Worm (Caenorhabditis elegans) whole organism, mixed stage, embryonic: ENCODE measurements around the gene Y43F8C.17.

ENCODE experiments used
- M03D4.4 ChIP-seq: sonication (generic microtip); optimal IDR thresholded peaks from 2 replicates; lab custom pipeline; 2017; ENCODE audit warnings: mild to moderate bottlenecking, missing genetic modification characterization, missing compliant biosample characterization
- bed-3 ChIP-seq: fragments of 200-800 bp; sonication (Bioruptor generic); optimal IDR thresholded peaks from 3 replicates; lab custom pipeline; 2018; ENCODE audit warnings: mild to moderate bottlenecking, missing genetic modification characterization, moderate library complexity, missing compliant biosample characterization
- blmp-1 ChIP-seq: fragments of 150-350 bp; optimal IDR thresholded peaks from 2 replicates; lab custom pipeline; 2014; ENCODE audit warnings: missing biosample characterization, missing genetic modification characterization
- ceh-39 ChIP-seq: fragments of 150-350 bp; optimal IDR thresholded peaks from 2 replicates; lab custom pipeline; 2014; ENCODE audit warnings: missing biosample characterization, missing genetic modification characterization
- ceh-43 ChIP-seq: fragments of 200-800 bp; sonication (Bioruptor generic); optimal IDR thresholded peaks from 2 replicates; lab custom pipeline; 2018; ENCODE audit warnings: mild to moderate bottlenecking, missing genetic modification characterization, moderate library complexity, missing compliant biosample characterization
- ceh-83 ChIP-seq: fragments of 200-800 bp; sonication (Bioruptor generic); optimal IDR thresholded peaks from 2 replicates; lab custom pipeline; 2018; ENCODE audit warnings: mild to moderate bottlenecking, missing genetic modification characterization, missing compliant biosample characterization
- ces-1 ChIP-seq: fragments of 150-350 bp; optimal IDR thresholded peaks from 2 replicates; lab custom pipeline; 2014; ENCODE audit warnings: missing biosample characterization, missing genetic modification reagents, missing genetic modification characterization
- cnd-1 ChIP-seq: fragments of 200-800 bp; sonication (Bioruptor generic); optimal IDR thresholded peaks from 2 replicates; lab custom pipeline; 2018; ENCODE audit warnings: mild to moderate bottlenecking, missing genetic modification characterization, missing compliant biosample characterization
- drap-1 ChIP-seq: fragments of 200-800 bp; sonication (Bioruptor generic); optimal IDR thresholded peaks from 3 replicates; lab custom pipeline; 2018; ENCODE audit warnings: mild to moderate bottlenecking, missing genetic modification characterization, missing compliant biosample characterization
- elt-1 ChIP-seq: sonication (generic microtip); optimal IDR thresholded peaks from 2 replicates; lab custom pipeline; 2017; ENCODE audit warnings: missing genetic modification characterization, mild to moderate bottlenecking, missing compliant biosample characterization, antibody characterized with exemption, moderate library complexity, borderline replicate concordance; ENCODE audit not compliant: insufficient read depth
- elt-3 ChIP-seq: fragments of 150-350 bp; optimal IDR thresholded peaks from 2 replicates; lab custom pipeline; 2014; ENCODE audit warnings: missing biosample characterization, missing genetic modification characterization
- flh-1 ChIP-seq: fragments of 200-800 bp; sonication (Bioruptor generic); optimal IDR thresholded peaks from 2 replicates; lab custom pipeline; 2018; ENCODE audit warnings: mild to moderate bottlenecking, missing genetic modification characterization, moderate library complexity, missing compliant biosample characterization
- ham-2 ChIP-seq: fragments of 200-800 bp; sonication (Bioruptor generic); optimal IDR thresholded peaks from 2 replicates; lab custom pipeline; 2018; ENCODE audit warnings: mild to moderate bottlenecking, missing genetic modification characterization, missing compliant biosample characterization
- hlh-1 ChIP-seq: fragments of 150-350 bp; optimal IDR thresholded peaks from 2 replicates; lab custom pipeline; 2014; ENCODE audit warnings: missing biosample characterization, missing genetic modification reagents, missing genetic modification characterization
- lin-13 ChIP-seq: fragments of 150-350 bp; optimal IDR thresholded peaks from 2 replicates; lab custom pipeline; 2014; ENCODE audit warnings: missing biosample characterization, missing genetic modification characterization
- lsy-2 ChIP-seq: fragments of 150-350 bp; optimal IDR thresholded peaks from 2 replicates; lab custom pipeline; 2014; ENCODE audit warnings: missing biosample characterization, missing genetic modification characterization
- mab-5 ChIP-seq: fragments of 150-350 bp; optimal IDR thresholded peaks from 2 replicates; lab custom pipeline; 2014; ENCODE audit warnings: missing biosample characterization, missing genetic modification characterization
- mep-1 ChIP-seq: fragments of 150-350 bp; optimal IDR thresholded peaks from 2 replicates; lab custom pipeline; 2017; ENCODE audit warnings: missing biosample characterization, missing genetic modification reagents, missing genetic modification characterization, inconsistent platforms
- mls-2 ChIP-seq: sonication (generic microtip); optimal IDR thresholded peaks from 2 replicates; lab custom pipeline; 2016; ENCODE audit warnings: mild to moderate bottlenecking, missing genetic modification characterization, moderate library complexity, missing compliant biosample characterization
- nhr-12 ChIP-seq: fragments of 150-350 bp; optimal IDR thresholded peaks from 2 replicates; lab custom pipeline; 2014; ENCODE audit warnings: missing biosample characterization, missing genetic modification characterization
- nhr-2 ChIP-seq: fragments of 150-350 bp; optimal IDR thresholded peaks from 2 replicates; lab custom pipeline; 2014; ENCODE audit warnings: missing biosample characterization, missing genetic modification characterization
- nhr-237 ChIP-seq: fragments of 150-350 bp; optimal IDR thresholded peaks from 2 replicates; lab custom pipeline; 2014; ENCODE audit warnings: missing biosample characterization, missing genetic modification characterization
- nhr-28 ChIP-seq: fragments of 150-350 bp; optimal IDR thresholded peaks from 2 replicates; lab custom pipeline; 2014; ENCODE audit warnings: missing biosample characterization, missing genetic modification characterization
- nhr-76 ChIP-seq: sonication (generic microtip); optimal IDR thresholded peaks from 2 replicates; lab custom pipeline; 2017; ENCODE audit warnings: missing biosample characterization, missing genetic modification characterization
- pha-4 ChIP-seq: fragments of 150-350 bp; optimal IDR thresholded peaks from 2 replicates; lab custom pipeline; 2018; ENCODE audit warnings: missing biosample characterization, missing genetic modification reagents, missing genetic modification characterization
- sem-2 ChIP-seq: fragments of 200-800 bp; sonication (Bioruptor generic); optimal IDR thresholded peaks from 2 replicates; lab custom pipeline; 2018; ENCODE audit warnings: mild to moderate bottlenecking, missing genetic modification characterization, missing compliant biosample characterization
- snpc-4 ChIP-seq: fragments of 150-350 bp; optimal IDR thresholded peaks from 2 replicates; lab custom pipeline; 2014; ENCODE audit warnings: missing biosample characterization, missing genetic modification characterization
- sptf-1 ChIP-seq: sonication (generic microtip); optimal IDR thresholded peaks from 2 replicates; lab custom pipeline; 2017; ENCODE audit warnings: mild to moderate bottlenecking, missing genetic modification characterization, moderate library complexity, missing compliant biosample characterization
- tbx-8 ChIP-seq: fragments of 200-800 bp; sonication (Bioruptor generic); optimal IDR thresholded peaks from 2 replicates; lab custom pipeline; 2018; ENCODE audit warnings: mild to moderate bottlenecking, missing genetic modification characterization, moderate library complexity, missing compliant biosample characterization
- unc-39 ChIP-seq: fragments of 150-350 bp; optimal IDR thresholded peaks from 2 replicates; lab custom pipeline; 2014; ENCODE audit warnings: missing biosample characterization, missing genetic modification characterization
- unc-62 ChIP-seq: fragments of 150-350 bp; optimal IDR thresholded peaks from 2 replicates; lab custom pipeline; 2014; ENCODE audit warnings: missing biosample characterization, missing genetic modification reagents, missing genetic modification characterization
- zip-8 ChIP-seq: fragments of 150-350 bp; optimal IDR thresholded peaks from 2 replicates; lab custom pipeline; 2014; ENCODE audit warnings: missing biosample characterization, missing genetic modification characterization
- ztf-11 ChIP-seq: fragments of 150-350 bp; optimal IDR thresholded peaks from 2 replicates; lab custom pipeline; 2014; ENCODE audit warnings: missing biosample characterization, missing genetic modification characterization

The Y43F8C.17 gene

DNA sequence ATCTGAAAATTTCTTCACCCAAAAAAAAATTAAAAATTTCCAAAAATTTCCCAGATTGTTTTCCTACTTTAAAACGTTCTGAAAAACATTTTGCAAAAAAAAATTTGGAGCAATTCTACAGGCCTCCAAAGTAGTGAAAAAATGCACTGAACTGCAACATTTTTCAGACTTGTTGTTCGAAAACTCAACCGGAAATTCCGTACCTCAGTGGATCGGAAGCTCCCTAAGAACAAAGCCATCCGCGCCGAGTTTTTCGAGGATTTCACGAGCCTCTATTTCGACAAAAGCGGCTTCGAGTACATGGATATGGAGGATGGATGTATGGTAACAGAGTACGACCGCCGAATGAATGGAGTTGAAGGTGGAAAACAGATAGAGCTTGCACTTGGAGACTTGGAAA lies 22.2 kb downstream of the Y43F8C.17 start, which contains the start of gene fbxa-131:
fbxa-131 (plus strand) TSS at position 301 of the 400 bp plus-strand sequence.
- no peak for TF ChIP-seq pha-4 (tag; lab: Kevin White, UChicago)
- no peak for TF ChIP-seq nhr-28
- TF ChIP-seq drap-1 (GFP tag; lab: Kevin White, UChicago): no peak
- no peak for TF ChIP-seq cnd-1 (tag; lab: Kevin White, UChicago)
- TF ChIP-seq unc-39 (tag; lab: Kevin White, UChicago): no peak
- TF ChIP-seq flh-1 (GFP tag; lab: Kevin White, UChicago): no peak
- TF ChIP-seq unc-62 (GFP tag; lab: Kevin White, UChicago): no peak
- TF ChIP-seq ztf-11 (tag; lab: Kevin White, UChicago): no peak
- TF ChIP-seq ceh-39 (tag; lab: Kevin White, UChicago): no peak
- TF ChIP-seq hlh-1: no peak
- no peak for TF ChIP-seq sptf-1 (tag; lab: Kevin White, UChicago)
- TF ChIP-seq lsy-2: no peak
- TF ChIP-seq ceh-43 (GFP tag; lab: Kevin White, UChicago): no peak
- no peak for TF ChIP-seq nhr-76 (tag; lab: Kevin White, UChicago)
- no peak for TF ChIP-seq M03D4.4 (tag; lab: Kevin White, UChicago)
- no peak for TF ChIP-seq ham-2 (GFP tag; lab: Kevin White, UChicago)
- no peak for TF ChIP-seq tbx-8 (GFP tag; lab: Kevin White, UChicago)
- no peak for TF ChIP-seq mab-5

DNA sequence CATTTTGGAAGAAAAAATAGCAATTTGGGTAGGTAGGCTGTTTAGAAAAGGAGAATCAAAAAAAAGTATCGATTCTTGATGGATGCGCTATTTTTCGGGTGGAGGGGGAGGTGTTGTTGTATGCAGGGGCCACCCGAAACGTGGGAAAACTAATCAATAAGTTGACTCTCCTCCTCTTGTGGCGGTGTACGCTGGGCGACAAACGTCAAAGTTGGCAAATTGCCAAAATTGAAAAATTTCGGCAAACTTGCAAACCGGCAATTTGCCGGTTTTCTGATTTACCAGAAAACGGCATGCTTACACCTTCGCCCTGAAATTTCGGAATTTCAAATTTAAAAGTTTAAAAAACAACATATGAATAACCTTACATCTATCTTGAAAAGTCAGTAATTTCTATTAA lies 25.1 kb downstream of the Y43F8C.17 start, which contains the start of gene W04E12.2:
W04E12.2 (minus strand) TSS at position 101 of the 400 bp plus-strand sequence.
- no peak for TF ChIP-seq sptf-1 (tag; lab: Kevin White, UChicago)
- TF ChIP-seq unc-62 (GFP tag; lab: Kevin White, UChicago): no peak

DNA sequence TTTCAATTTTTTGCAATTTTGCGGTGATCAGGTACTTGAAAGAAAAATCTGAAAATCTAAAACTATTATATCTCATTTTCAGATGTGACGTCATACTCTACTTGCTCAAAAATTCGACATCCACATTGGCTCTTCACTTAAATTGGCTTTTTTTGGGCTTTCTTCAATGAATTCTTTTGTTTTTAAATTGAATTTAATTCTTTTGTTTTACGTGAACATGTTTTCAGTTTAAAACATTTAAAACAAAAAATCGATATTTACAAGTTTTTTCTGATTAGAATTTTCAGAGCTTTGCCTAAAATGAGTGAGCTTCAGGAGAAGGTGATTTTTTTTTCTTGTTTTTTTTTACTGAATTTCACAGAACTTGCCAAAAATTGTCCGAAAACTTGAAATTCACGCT lies 25.7 kb downstream of the Y43F8C.17 start, which contains the start of gene W04E12.3:
W04E12.3 (plus strand) TSS at position 301 of the 400 bp plus-strand sequence.
- TF ChIP-seq sem-2 (GFP tag; lab: Kevin White, UChicago) (no peak), pha-4 (tag; lab: Kevin White, UChicago) (no peak), mls-2 (tag; lab: Kevin White, UChicago) (no peak), zip-8 (tag; lab: Kevin White, UChicago) (no peak)
- TF ChIP-seq, all 35 proteins: peak for 0

DNA sequence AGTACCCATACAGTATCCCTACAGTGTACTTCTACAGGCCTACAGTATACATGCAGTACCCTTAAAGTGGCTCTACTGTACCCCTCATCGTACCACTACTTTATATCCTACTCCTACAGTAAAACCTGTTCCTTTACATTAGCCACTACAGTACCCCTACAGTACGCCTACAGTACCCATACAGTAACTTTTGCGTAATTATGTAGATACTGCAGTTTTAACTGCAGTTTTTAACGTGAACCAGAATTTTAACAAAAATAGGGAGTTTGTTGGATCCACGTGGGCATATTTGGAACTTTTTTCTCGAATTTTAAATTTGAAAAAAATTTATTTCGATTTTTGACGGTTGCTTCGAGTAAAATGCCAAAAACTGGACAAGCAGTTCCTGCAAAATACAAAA lies 27.4 kb downstream of the Y43F8C.17 start, which contains the start of gene W04E12.4:
W04E12.4 (plus strand) TSS at position 301 of the 400 bp plus-strand sequence.
- no peak for TF ChIP-seq ceh-83
- TF ChIP-seq tbx-8 (GFP tag; lab: Kevin White, UChicago): no peak
- TF ChIP-seq ceh-39 (tag; lab: Kevin White, UChicago): no peak
- TF ChIP-seq mls-2 (tag; lab: Kevin White, UChicago): no peak
- TF ChIP-seq nhr-76 (tag; lab: Kevin White, UChicago): no peak
- no peak for TF ChIP-seq nhr-28
- no peak for TF ChIP-seq cnd-1 (tag; lab: Kevin White, UChicago)
- no peak for TF ChIP-seq nhr-237
- no peak for TF ChIP-seq unc-62 (GFP tag; lab: Kevin White, UChicago)

DNA sequence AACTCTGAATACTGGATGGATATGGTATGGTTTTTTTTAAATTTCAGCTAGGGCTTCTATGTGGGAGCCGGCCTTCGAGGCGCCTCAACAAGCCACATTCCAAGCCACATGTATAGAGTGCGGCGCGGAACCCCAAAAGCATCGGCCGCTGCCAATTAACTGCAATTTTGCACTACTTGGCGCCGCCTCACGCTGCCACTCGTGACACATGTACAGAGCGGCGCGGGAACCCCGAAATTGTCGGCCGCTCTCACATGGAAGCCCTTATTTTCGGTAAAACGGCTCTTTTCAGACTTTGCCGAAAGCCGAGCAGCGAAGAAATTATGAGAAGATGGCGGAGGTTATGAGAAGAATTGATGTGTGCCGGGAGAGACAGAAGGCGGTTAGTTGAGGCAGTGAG lies 27.8 kb downstream of the Y43F8C.17 start:
- no peak for TF ChIP-seq ceh-43 (GFP tag; lab: Kevin White, UChicago)
- no peak for TF ChIP-seq lsy-2
- TF ChIP-seq blmp-1 (tag; lab: Kevin White, UChicago): no peak
- no peak for TF ChIP-seq nhr-2 (tag; lab: Kevin White, UChicago)
- TF ChIP-seq bed-3: no peak
- no peak for TF ChIP-seq ceh-83
- no peak for TF ChIP-seq lin-13 (tag; lab: Kevin White, UChicago)
- no peak for TF ChIP-seq ces-1 (GFP tag; lab: Kevin White, UChicago)
- no peak for TF ChIP-seq nhr-28
- no peak for TF ChIP-seq elt-1 (tag; lab: Kevin White, UChicago)
- TF ChIP-seq, all 35 proteins: peak for 0

DNA sequence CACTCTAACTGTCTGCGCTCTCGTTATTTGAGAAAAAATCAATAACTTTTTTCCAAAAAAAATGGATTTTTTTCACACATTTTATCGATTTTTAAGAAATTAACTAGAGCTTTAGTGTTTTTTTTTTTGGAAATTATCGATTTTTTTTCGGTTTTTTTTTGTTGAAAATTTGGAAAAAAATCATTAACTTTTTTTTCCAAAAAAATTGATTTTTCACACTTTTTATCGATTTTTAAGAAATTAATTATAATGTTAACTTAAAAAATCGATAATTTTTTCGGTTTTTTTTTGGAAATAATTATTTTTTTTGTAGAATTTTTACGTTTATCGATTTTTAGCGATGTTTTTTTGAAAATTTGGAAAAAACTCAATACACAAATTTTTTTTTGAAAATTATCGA lies 28.3 kb downstream of the Y43F8C.17 start:
- TF ChIP-seq ceh-83 (no peak), nhr-2 (tag; lab: Kevin White, UChicago) (no peak), elt-1 (tag; lab: Kevin White, UChicago) (no peak), flh-1 (GFP tag; lab: Kevin White, UChicago) (no peak), lin-13 (tag; lab: Kevin White, UChicago) (no peak), mep-1 (tag; lab: Kevin White, UChicago) (no peak), elt-3 (no peak), ceh-39 (tag; lab: Kevin White, UChicago) (no peak), blmp-1 (tag; lab: Kevin White, UChicago) (no peak), pha-4 (tag; lab: Kevin White, UChicago) (no peak), nhr-12 (tag; lab: Kevin White, UChicago) (no peak), hlh-1 (no peak), snpc-4 (tag; lab: Kevin White, UChicago) (no peak), zip-8 (tag; lab: Kevin White, UChicago) (no peak), drap-1 (GFP tag; lab: Kevin White, UChicago) (no peak), nhr-237 (no peak), cnd-1 (tag; lab: Kevin White, UChicago) (no peak), unc-39 (tag; lab: Kevin White, UChicago) (no peak)
